Worm (Caenorhabditis elegans) whole organism, late embryonic: ENCODE results near the gene glr-4.

ENCODE experiments used
- C08G9.2 ChIP-seq: sonication (generic microtip); optimal IDR thresholded peaks from 2 replicates; lab custom pipeline; 2016; ENCODE audit warnings: mild to moderate bottlenecking, missing genetic modification characterization, moderate library complexity, missing compliant biosample characterization
- ama-1 ChIP-seq: fragments of 150-350 bp; optimal IDR thresholded peaks from 2 replicates; lab custom pipeline; 2014
- ceh-34 ChIP-seq: sonication (generic microtip); optimal IDR thresholded peaks from 2 replicates; lab custom pipeline; 2016; ENCODE audit warnings: mild to moderate bottlenecking, missing genetic modification characterization, missing compliant biosample characterization
- elt-2 ChIP-seq: sonication (generic microtip); optimal IDR thresholded peaks from 2 replicates; lab custom pipeline; 2016; ENCODE audit warnings: missing genetic modification reagents, missing genetic modification characterization, missing compliant biosample characterization
- hlh-13 ChIP-seq: fragments of 200-800 bp; sonication (Bioruptor generic); optimal IDR thresholded peaks from 2 replicates; lab custom pipeline; 2018; ENCODE audit warnings: mild to moderate bottlenecking, missing genetic modification characterization, missing compliant biosample characterization
- nfya-1 ChIP-seq: sonication (generic microtip); optimal IDR thresholded peaks from 2 replicates; lab custom pipeline; 2017; ENCODE audit warnings: missing genetic modification characterization, mild to moderate bottlenecking, missing compliant biosample characterization, antibody characterized with exemption, moderate library complexity
- nhr-11 ChIP-seq: fragments of 150-350 bp; optimal IDR thresholded peaks from 2 replicates; lab custom pipeline; 2014; ENCODE audit warnings: missing biosample characterization, missing genetic modification characterization
- nhr-232 ChIP-seq: sonication (generic microtip); optimal IDR thresholded peaks from 2 replicates; lab custom pipeline; 2016; ENCODE audit warnings: missing genetic modification characterization, missing compliant biosample characterization
- pha-4 ChIP-seq: fragments of 150-350 bp; optimal IDR thresholded peaks from 2 replicates; lab custom pipeline; 2018; ENCODE audit warnings: missing biosample characterization, missing genetic modification reagents, missing genetic modification characterization
- sox-2 ChIP-seq: fragments of 200-800 bp; sonication (Bioruptor generic); IDR thresholded peaks from 2 replicates; pipeline ENCODE4 v1.3.6; 2022; ENCODE audit warnings: missing genetic modification reagents, missing genetic modification characterization, missing compliant biosample characterization
- syd-9 ChIP-seq: sonication (generic microtip); optimal IDR thresholded peaks from 2 replicates; lab custom pipeline; 2016; ENCODE audit warnings: mild to moderate bottlenecking, missing genetic modification characterization, moderate library complexity, missing compliant biosample characterization
- tbx-2 ChIP-seq: sonication (generic microtip); optimal IDR thresholded peaks from 2 replicates; lab custom pipeline; 2016; ENCODE audit warnings: missing genetic modification characterization, missing compliant biosample characterization
- unc-55 ChIP-seq: sonication (generic microtip); optimal IDR thresholded peaks from 2 replicates; lab custom pipeline; 2017; ENCODE audit warnings: missing biosample characterization, missing genetic modification reagents, missing genetic modification characterization
- zip-5 ChIP-seq: sonication (generic microtip); optimal IDR thresholded peaks from 2 replicates; lab custom pipeline; 2016; ENCODE audit warnings: missing genetic modification characterization, missing compliant biosample characterization

DNA sequence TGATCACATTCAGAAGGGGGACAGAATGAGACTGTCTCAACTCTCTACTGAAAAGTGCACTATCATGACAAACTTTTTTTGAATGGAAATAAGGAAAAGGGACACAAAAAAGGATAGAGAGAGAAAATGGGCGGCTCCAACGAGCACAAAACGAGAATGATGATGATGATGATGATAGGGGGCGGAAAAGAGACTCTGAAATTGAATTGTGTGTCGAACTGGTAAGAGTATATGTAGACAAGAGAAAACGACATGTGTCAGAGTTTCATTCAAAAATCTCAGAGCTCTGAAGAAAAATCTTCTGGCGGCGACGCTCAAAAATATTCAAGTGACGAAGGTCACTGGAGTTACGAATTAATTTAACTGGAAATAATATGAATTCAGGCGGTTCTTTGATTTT, 1.2 kb upstream of the glr-4 start:
- no peak for TF ChIP-seq elt-2 (tag; lab: Kevin White, UChicago)
- TF ChIP-seq pha-4 (tag; lab: Kevin White, UChicago): no peak
- no peak for TF ChIP-seq sox-2 (GFP tag; lab: Robert Waterston, UW)
- no peak for TF ChIP-seq nfya-1 (tag; lab: Kevin White, UChicago)
- no peak for TF ChIP-seq ama-1
- TF ChIP-seq C08G9.2 (tag; lab: Kevin White, UChicago): no peak
- no peak for TF ChIP-seq nhr-232 (tag; lab: Kevin White, UChicago)
- TF ChIP-seq syd-9 (tag; lab: Kevin White, UChicago): no peak
- TF ChIP-seq zip-5 (tag; lab: Kevin White, UChicago): no peak
- TF ChIP-seq tbx-2 (tag; lab: Kevin White, UChicago): no peak
- TF ChIP-seq ceh-34: no peak
- TF ChIP-seq hlh-13 (GFP tag; lab: Kevin White, UChicago): no peak
- TF ChIP-seq nhr-11 (tag; lab: Kevin White, UChicago): no peak
- no peak for TF ChIP-seq unc-55 (GFP tag; lab: Kevin White, UChicago)
